Worm (Caenorhabditis elegans) whole organism, L4 larva: ENCODE data around the gene C33F10.8.

Experiments used
- aly-2 ChIP-seq: sonication (generic microtip); optimal IDR thresholded peaks from 2 replicates; lab custom pipeline; 2018; ENCODE audit warnings: missing biosample characterization, missing genetic modification characterization
- ces-1 ChIP-seq: fragments of 150-350 bp; sonication (generic microtip); optimal IDR thresholded peaks from 4 replicates; lab custom pipeline; 2014; ENCODE audit warnings: missing biosample characterization, missing genetic modification reagents, missing genetic modification characterization
- fos-1 ChIP-seq: fragments of 150-350 bp; optimal IDR thresholded peaks from 2 replicates; lab custom pipeline; 2014; ENCODE audit warnings: missing biosample characterization, missing genetic modification characterization
- lin-15B ChIP-seq: fragments of 150-350 bp; sonication (generic microtip); optimal IDR thresholded peaks from 3 replicates; lab custom pipeline; 2014; ENCODE audit warnings: missing biosample characterization, missing genetic modification characterization
- lin-39 ChIP-seq: fragments of 150-350 bp; optimal IDR thresholded peaks from 2 replicates; lab custom pipeline; 2014; ENCODE audit warnings: missing biosample characterization, missing genetic modification reagents, missing genetic modification characterization
- lsy-2 ChIP-seq, 2 experiments: fragments of 150-350 bp in 1 of 2; sonication (generic microtip) in 1 of 2; optimal IDR thresholded peaks; 2 replicates each; lab custom pipeline; 2014 to 2017; ENCODE audit warnings: missing biosample characterization in 2 of 2, missing genetic modification characterization in 2 of 2
- nhr-237 ChIP-seq: sonication (generic microtip); optimal IDR thresholded peaks from 2 replicates; lab custom pipeline; 2017; ENCODE audit warnings: missing biosample characterization, missing genetic modification characterization
- nhr-25 ChIP-seq: sonication (generic microtip); optimal IDR thresholded peaks from 2 replicates; lab custom pipeline; 2017; ENCODE audit warnings: missing genetic modification characterization, mild to moderate bottlenecking, missing compliant biosample characterization, antibody characterized with exemption, moderate library complexity, borderline replicate concordance; ENCODE audit not compliant: insufficient read depth
- nhr-41 ChIP-seq: fragments of 200-800 bp; sonication (Bioruptor generic); IDR thresholded peaks from 2 replicates; pipeline ENCODE4 v1.3.6; 2022; ENCODE audit warnings: missing genetic modification reagents, missing genetic modification characterization, missing compliant biosample characterization
- zag-1 ChIP-seq: fragments of 150-350 bp; optimal IDR thresholded peaks from 2 replicates; lab custom pipeline; 2014; ENCODE audit warnings: missing biosample characterization, missing genetic modification characterization
- zfp-2 ChIP-seq: sonication (generic microtip); optimal IDR thresholded peaks from 2 replicates; lab custom pipeline; 2016; ENCODE audit warnings: mild to moderate bottlenecking, missing genetic modification characterization, missing compliant biosample characterization

DNA sequence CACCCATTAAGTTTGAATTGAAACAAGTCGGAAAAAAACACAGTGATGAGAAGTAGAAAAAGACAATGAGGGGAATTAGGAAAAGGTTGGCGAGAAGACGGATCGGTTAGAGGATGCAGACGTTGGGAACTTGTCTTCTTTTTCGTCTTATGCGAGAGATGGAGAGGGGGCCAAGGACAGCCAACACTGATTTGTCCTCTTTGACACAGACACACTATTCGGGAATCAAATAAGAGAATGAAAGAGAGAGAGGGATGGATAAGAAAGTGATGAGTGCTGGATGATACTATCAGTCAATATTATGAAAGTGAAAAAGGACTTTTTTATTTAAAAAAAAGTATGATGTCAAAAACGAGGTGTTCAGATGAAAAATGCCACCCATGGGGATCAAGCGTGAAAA, 3.3 kb downstream of the C33F10.8 start, which contains the start of gene lact-5:
- no peak for TF ChIP-seq aly-2 (tag; lab: Kevin White, UChicago)
- TF ChIP-seq lin-15B, result no peak
- TF ChIP-seq zag-1, result no peak
- no peak for TF ChIP-seq lin-39 (tag; lab: Kevin White, UChicago)
- TF ChIP-seq fos-1, result no peak
- no peak for TF ChIP-seq nhr-41 (GFP tag; lab: Robert Waterston, UW)
- TF ChIP-seq lsy-2 (tag; optimal IDR thresholded peaks at IDR 0.05; lab: Kevin White, UChicago), result no peak
- TF ChIP-seq ces-1, result no peak
- TF ChIP-seq nhr-237 (tag; lab: Kevin White, UChicago), result no peak
- TF ChIP-seq nhr-25 (tag; lab: Kevin White, UChicago), result no peak
- no peak for TF ChIP-seq zfp-2
